Worm (Caenorhabditis elegans) whole organism, young adult: ENCODE data around the gene col-69.

Experiments used
- B0336.3 ChIP-seq: fragments of 200-800 bp; sonication (Bioruptor generic); IDR thresholded peaks from 2 replicates; pipeline ENCODE4 v1.3.6; 2022; ENCODE audit warnings: missing genetic modification characterization, missing compliant biosample characterization
- C06A6.2 ChIP-seq: fragments of 200-800 bp; sonication (Bioruptor generic); conservative IDR thresholded peaks from 2 replicates; pipeline ENCODE4 v1.3.6; 2022; ENCODE audit warnings: missing genetic modification characterization, missing compliant biosample characterization
- F22D6.2 ChIP-seq: sonication (generic microtip); optimal IDR thresholded peaks from 2 replicates; lab custom pipeline; 2016; ENCODE audit warnings: mild to moderate bottlenecking, missing genetic modification characterization, missing compliant biosample characterization
- F23B12.7 ChIP-seq: sonication (generic microtip); optimal IDR thresholded peaks from 2 replicates; lab custom pipeline; 2017; ENCODE audit warnings: missing genetic modification characterization, mild to moderate bottlenecking, missing compliant biosample characterization, antibody characterized with exemption, moderate library complexity; ENCODE audit not compliant: insufficient read depth
- F39B2.1 ChIP-seq: fragments of 200-800 bp; sonication (Bioruptor generic); IDR thresholded peaks from 2 replicates; pipeline ENCODE4 v1.3.6; 2022; ENCODE audit warnings: missing genetic modification reagents, missing genetic modification characterization, missing compliant biosample characterization
- F52B5.7 ChIP-seq: sonication (generic microtip); optimal IDR thresholded peaks from 2 replicates; lab custom pipeline; 2016; ENCODE audit warnings: mild to moderate bottlenecking, missing genetic modification characterization, missing compliant biosample characterization
- F55B11.4 ChIP-seq: sonication (generic microtip); optimal IDR thresholded peaks from 2 replicates; lab custom pipeline; 2016; ENCODE audit warnings: missing compliant biosample characterization, missing genetic modification characterization, borderline replicate concordance; ENCODE audit not compliant: insufficient read depth
- F57A8.1 ChIP-seq: fragments of 200-800 bp; sonication (Bioruptor generic); optimal IDR thresholded peaks from 2 replicates; lab custom pipeline; 2018; ENCODE audit warnings: mild to moderate bottlenecking, missing genetic modification characterization, moderate library complexity, missing compliant biosample characterization
- T07F8.4 ChIP-seq: sonication (generic microtip); optimal IDR thresholded peaks from 2 replicates; lab custom pipeline; 2016; ENCODE audit warnings: mild to moderate bottlenecking, missing genetic modification characterization, moderate library complexity, missing compliant biosample characterization
- T26A5.8 ChIP-seq: sonication (generic microtip); optimal IDR thresholded peaks from 2 replicates; lab custom pipeline; 2016; ENCODE audit warnings: missing genetic modification characterization, missing compliant biosample characterization
- Y53F4B.3 ChIP-seq: fragments of 200-800 bp; sonication (Bioruptor generic); IDR thresholded peaks from 2 replicates; pipeline ENCODE4 v1.3.6; 2022; ENCODE audit warnings: missing genetic modification reagents, missing genetic modification characterization, missing compliant biosample characterization
- Y67H2A.10 ChIP-seq: fragments of 200-800 bp; sonication (Bioruptor generic); conservative IDR thresholded peaks from 2 replicates; pipeline ENCODE4 v1.3.6; 2022; ENCODE audit warnings: missing genetic modification reagents, missing genetic modification characterization, missing compliant biosample characterization
- akir-1 ChIP-seq: fragments of 200-800 bp; sonication (Bioruptor generic); optimal IDR thresholded peaks from 2 replicates; lab custom pipeline; 2018; ENCODE audit warnings: mild to moderate bottlenecking, missing genetic modification characterization, moderate library complexity, missing compliant biosample characterization
- aptf-2 ChIP-seq: fragments of 200-800 bp; sonication (Bioruptor generic); conservative IDR thresholded peaks from 2 replicates; pipeline ENCODE4 v1.3.6; 2022; ENCODE audit warnings: missing genetic modification reagents, missing genetic modification characterization, missing compliant biosample characterization
- aptf-3 ChIP-seq: fragments of 200-800 bp; sonication (Bioruptor generic); IDR thresholded peaks from 2 replicates; pipeline ENCODE4 v1.3.6; 2022; ENCODE audit warnings: missing genetic modification characterization, missing compliant biosample characterization
- attf-3 ChIP-seq: fragments of 200-800 bp; sonication (Bioruptor generic); conservative IDR thresholded peaks from 2 replicates; pipeline ENCODE4 v1.3.6; 2022; ENCODE audit warnings: missing genetic modification reagents, missing genetic modification characterization, missing compliant biosample characterization
- attf-5 ChIP-seq: fragments of 200-800 bp; sonication (Bioruptor generic); optimal IDR thresholded peaks from 2 replicates; lab custom pipeline; 2018; ENCODE audit warnings: mild to moderate bottlenecking, missing genetic modification characterization, missing compliant biosample characterization
- bed-2 ChIP-seq: fragments of 200-800 bp; sonication (Bioruptor generic); IDR thresholded peaks from 2 replicates; pipeline ENCODE4 v1.3.6; 2022; ENCODE audit warnings: missing genetic modification reagents, missing genetic modification characterization, missing compliant biosample characterization
- cebp-1 ChIP-seq, 2 experiments: fragments of 200-800 bp in 1 of 2; sonication (Bioruptor generic) in 1 of 2; sonication (generic microtip) in 1 of 2; IDR thresholded peaks in 1 of 2; optimal IDR thresholded peaks in 1 of 2; 2 replicates each; pipeline versions ENCODE4 v1.3.6 to Lab custom; 2017 to 2022; ENCODE audit warnings: missing compliant biosample characterization in 2 of 2, missing genetic modification characterization in 2 of 2, mild to moderate bottlenecking in 1 of 2, missing genetic modification reagents in 1 of 2, moderate library complexity in 1 of 2
- ceh-100 ChIP-seq: fragments of 200-800 bp; sonication (Bioruptor generic); IDR thresholded peaks from 2 replicates; pipeline ENCODE4 v1.3.6; 2022; ENCODE audit warnings: missing genetic modification reagents, missing genetic modification characterization, missing compliant biosample characterization
- ceh-40 ChIP-seq: fragments of 200-800 bp; sonication (Bioruptor generic); IDR thresholded peaks from 2 replicates; pipeline ENCODE4 v1.3.6; 2022; ENCODE audit warnings: missing genetic modification characterization, missing compliant biosample characterization
- ceh-79 ChIP-seq: sonication (generic microtip); optimal IDR thresholded peaks from 2 replicates; lab custom pipeline; 2017; ENCODE audit warnings: mild to moderate bottlenecking, missing genetic modification characterization, missing compliant biosample characterization
- ceh-91 ChIP-seq: fragments of 200-800 bp; sonication (Bioruptor generic); IDR thresholded peaks from 2 replicates; pipeline ENCODE4 v1.3.6; 2022; ENCODE audit warnings: missing genetic modification reagents, missing genetic modification characterization, missing compliant biosample characterization
- chd-7 ChIP-seq: sonication (generic microtip); optimal IDR thresholded peaks from 2 replicates; lab custom pipeline; 2016; ENCODE audit warnings: mild to moderate bottlenecking, missing genetic modification characterization, moderate library complexity, missing compliant biosample characterization
- egl-18 ChIP-seq: fragments of 200-800 bp; sonication (Bioruptor generic); IDR thresholded peaks from 2 replicates; pipeline ENCODE4 v1.3.6; 2022; ENCODE audit warnings: missing genetic modification reagents, missing genetic modification characterization, missing compliant biosample characterization
- ekl-4 ChIP-seq: fragments of 200-800 bp; sonication (Bioruptor generic); IDR thresholded peaks from 2 replicates; pipeline ENCODE4 v1.3.6; 2022; ENCODE audit warnings: missing genetic modification reagents, missing genetic modification characterization, missing compliant biosample characterization
- gei-17 ChIP-seq: fragments of 200-800 bp; sonication (Bioruptor generic); optimal IDR thresholded peaks from 2 replicates; lab custom pipeline; 2018; ENCODE audit warnings: mild to moderate bottlenecking, missing genetic modification characterization, missing compliant biosample characterization
- him-1 ChIP-seq: sonication (generic microtip); optimal IDR thresholded peaks from 2 replicates; lab custom pipeline; 2016; ENCODE audit warnings: missing genotype, missing genetic modification reagents, missing genetic modification characterization, missing compliant biosample characterization
- lag-1 ChIP-seq: fragments of 200-800 bp; sonication (Bioruptor generic); IDR thresholded peaks from 2 replicates; pipeline ENCODE4 v1.3.6; 2022; ENCODE audit warnings: missing genetic modification reagents, missing genetic modification characterization, missing compliant biosample characterization
- let-607 ChIP-seq, 2 experiments: fragments of 200-800 bp in 1 of 2; sonication (Bioruptor generic) in 1 of 2; sonication (generic microtip) in 1 of 2; optimal IDR thresholded peaks; 2 replicates each; lab custom pipeline; 2016 to 2018; ENCODE audit warnings: mild to moderate bottlenecking in 2 of 2, missing compliant biosample characterization in 2 of 2, missing genetic modification characterization in 2 of 2, moderate library complexity in 2 of 2, missing genotype in 1 of 2
- lin-54 ChIP-seq: fragments of 200-800 bp; sonication (Bioruptor generic); optimal IDR thresholded peaks from 2 replicates; lab custom pipeline; 2018; ENCODE audit warnings: mild to moderate bottlenecking, missing genetic modification characterization, missing compliant biosample characterization
- madf-10 ChIP-seq: sonication (generic microtip); optimal IDR thresholded peaks from 2 replicates; lab custom pipeline; 2016; ENCODE audit warnings: mild to moderate bottlenecking, missing genetic modification characterization, missing compliant biosample characterization
- madf-6 ChIP-seq: fragments of 200-800 bp; sonication (Bioruptor generic); IDR thresholded peaks from 2 replicates; pipeline ENCODE4 v1.3.6; 2022; ENCODE audit warnings: missing genetic modification reagents, missing genetic modification characterization, missing compliant biosample characterization
- madf-8 ChIP-seq: fragments of 200-800 bp; sonication (Bioruptor generic); conservative IDR thresholded peaks from 2 replicates; pipeline ENCODE4 v1.3.6; 2022; ENCODE audit warnings: missing genetic modification reagents, missing genetic modification characterization, missing compliant biosample characterization
- mcd-1 ChIP-seq: fragments of 200-800 bp; sonication (Bioruptor generic); IDR thresholded peaks from 2 replicates; pipeline ENCODE4 v1.3.6; 2022; ENCODE audit warnings: missing genetic modification reagents, missing genetic modification characterization, missing compliant biosample characterization
- nfyb-1 ChIP-seq: fragments of 200-800 bp; sonication (Bioruptor generic); IDR thresholded peaks from 2 replicates; pipeline ENCODE4 v1.3.6; 2022; ENCODE audit warnings: missing genetic modification reagents, missing genetic modification characterization, missing compliant biosample characterization
- pbrm-1 ChIP-seq: fragments of 200-800 bp; sonication (Bioruptor generic); IDR thresholded peaks from 2 replicates; pipeline ENCODE4 v1.3.6; 2022; ENCODE audit warnings: missing genetic modification reagents, missing genetic modification characterization, missing compliant biosample characterization
- pha-4 ChIP-seq: fragments of 150-350 bp; sonication (generic microtip); optimal IDR thresholded peaks from 2 replicates; lab custom pipeline; 2014; ENCODE audit warnings: missing biosample characterization, missing genetic modification reagents, missing genetic modification characterization
- rpc-1 ChIP-seq, 2 experiments: fragments of 150-350 bp in 1 of 2; sonication (generic microtip) in 1 of 2; optimal IDR thresholded peaks; 2 replicates each; lab custom pipeline; 2014 to 2018; ENCODE audit warnings: missing biosample characterization in 1 of 2, missing genetic modification characterization in 1 of 2, missing genetic modification reagents in 1 of 2, missing genotype in 1 of 2
- somi-1 ChIP-seq: fragments of 200-800 bp; sonication (Bioruptor generic); optimal IDR thresholded peaks from 2 replicates; lab custom pipeline; 2018; ENCODE audit warnings: mild to moderate bottlenecking, missing genetic modification characterization, missing compliant biosample characterization
- sptf-2 ChIP-seq: fragments of 200-800 bp; sonication (Bioruptor generic); optimal IDR thresholded peaks from 2 replicates; lab custom pipeline; 2018; ENCODE audit warnings: mild to moderate bottlenecking, missing genetic modification characterization, missing compliant biosample characterization
- tlf-1 ChIP-seq: fragments of 200-800 bp; sonication (Bioruptor generic); optimal IDR thresholded peaks from 2 replicates; lab custom pipeline; 2018; ENCODE audit warnings: mild to moderate bottlenecking, missing genetic modification characterization, missing compliant biosample characterization
- ztf-22 ChIP-seq: fragments of 200-800 bp; sonication (Bioruptor generic); optimal IDR thresholded peaks from 2 replicates; lab custom pipeline; 2018; ENCODE audit warnings: mild to moderate bottlenecking, missing genetic modification characterization, moderate library complexity, missing compliant biosample characterization
- ztf-25 ChIP-seq: fragments of 200-800 bp; sonication (Bioruptor generic); IDR thresholded peaks from 2 replicates; pipeline ENCODE4 v1.3.6; 2022; ENCODE audit warnings: missing genetic modification reagents, missing genetic modification characterization, missing compliant biosample characterization
- ztf-3 ChIP-seq: fragments of 200-800 bp; sonication (Bioruptor generic); optimal IDR thresholded peaks from 2 replicates; lab custom pipeline; 2018; ENCODE audit warnings: mild to moderate bottlenecking, missing genetic modification characterization, missing compliant biosample characterization

The col-69 gene

DNA sequence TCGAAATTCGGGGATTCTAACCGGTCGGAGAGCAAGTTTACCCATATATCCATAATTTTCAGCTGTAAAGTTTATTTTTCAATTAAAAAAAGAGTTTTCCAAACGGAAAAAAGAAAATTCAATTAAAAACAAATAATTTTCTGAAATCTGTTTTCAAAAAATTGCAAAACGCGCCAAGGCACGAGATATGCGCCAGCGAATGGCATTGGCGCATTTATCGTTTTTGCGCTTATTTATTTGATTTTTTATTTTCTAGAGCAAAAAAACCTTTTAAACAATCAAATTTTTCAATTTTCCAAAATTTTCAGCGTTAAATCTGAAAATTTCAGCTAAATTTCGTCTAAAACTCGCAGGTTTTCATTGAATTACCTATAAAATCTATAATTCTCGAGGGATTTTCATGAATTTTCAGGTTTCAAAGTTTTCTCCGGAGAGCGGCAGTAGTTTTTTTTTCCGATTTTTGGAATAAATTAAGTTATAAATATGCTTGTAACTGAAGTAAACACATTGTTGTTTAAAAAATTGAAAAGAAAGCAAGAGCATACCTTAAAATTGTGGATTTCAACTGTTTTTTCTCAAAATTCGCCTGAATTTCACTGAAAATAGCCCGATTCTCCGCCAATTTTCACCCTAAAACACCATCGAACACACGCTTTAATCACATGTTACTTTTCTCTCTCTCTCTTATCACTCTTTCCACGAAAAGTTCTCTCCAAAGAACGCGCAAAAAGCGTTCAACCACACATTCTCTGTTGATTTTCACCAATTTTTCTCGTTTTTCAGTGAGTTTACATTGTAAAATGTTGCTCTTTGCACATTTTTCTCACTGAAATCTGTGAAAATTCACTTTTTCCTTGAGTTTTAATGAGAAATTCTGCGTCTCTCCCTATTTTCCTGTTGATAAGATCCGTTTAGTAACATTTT lies 19.7 kb downstream of the col-69 start, which contains the start of gene B0432.10 (continued):
- TF ChIP-seq ztf-3 (GFP tag; lab: Kevin White, UChicago) (no peak), attf-5 (GFP tag; lab: Kevin White, UChicago) (peak; percentile 52), ceh-100 (0 out of 2 replicates have a peak, but pooled peaks have one; percentile 14), F22D6.2 (tag; lab: Kevin White, UChicago) (no peak), F23B12.7 (tag; lab: Kevin White, UChicago) (peak; percentile 75), sptf-2 (no peak), F52B5.7 (tag; lab: Kevin White, UChicago) (no peak), nfyb-1 (GFP tag; lab: Robert Waterston, UW) (peak; percentile 69; the same call in 1 of the 2 replicates), ceh-91 (no peak), egl-18 (GFP tag; lab: Robert Waterston, UW) (no peak), Y53F4B.3 (GFP tag; lab: Robert Waterston, UW) (no peak), ztf-22 (GFP tag; lab: Kevin White, UChicago) (no peak), let-607 (tag; optimal IDR thresholded peaks at IDR 0.05; lab: Kevin White, UChicago) (peak in 1 of 2 experiments; percentile 27), gei-17 (GFP tag; lab: Kevin White, UChicago) (no peak), madf-6 (GFP tag; lab: Robert Waterston, UW) (peak; percentile 41; the same call in 1 of the 2 replicates), Y67H2A.10 (no peak), akir-1 (GFP tag; lab: Kevin White, UChicago) (no peak), F39B2.1 (GFP tag; lab: Robert Waterston, UW) (no peak), somi-1 (GFP tag; lab: Kevin White, UChicago) (no peak), mcd-1 (GFP tag; lab: Robert Waterston, UW) (peak; percentile 81), madf-8 (GFP tag; lab: Robert Waterston, UW) (no peak), bed-2 (GFP tag; lab: Robert Waterston, UW) (no peak), ceh-79 (no peak), tlf-1 (GFP tag; lab: Kevin White, UChicago) (peak; percentile 7), lin-54 (GFP tag; lab: Kevin White, UChicago) (peak; percentile 93), attf-3 (GFP tag; lab: Robert Waterston, UW) (0 out of 2 replicates have a peak, but pooled peaks have one; percentile 20), aptf-2 (no peak), him-1 (tag; lab: Kevin White, UChicago) (no peak), F55B11.4 (tag; lab: Kevin White, UChicago) (no peak), T07F8.4 (tag; lab: Kevin White, UChicago) (no peak), cebp-1 (GFP tag; IDR thresholded peaks at IDR 0.05; lab: Robert Waterston, UW) (no peak), cebp-1 (tag; optimal IDR thresholded peaks at IDR 0.05; lab: Kevin White, UChicago) (peak; percentile 65), pbrm-1 (GFP tag; lab: Robert Waterston, UW) (peak; percentile 46; the same call in 1 of the 2 replicates), madf-10 (tag; lab: Kevin White, UChicago) (no peak), ekl-4 (GFP tag; lab: Robert Waterston, UW) (peak; percentile 33; the same call in 1 of the 2 replicates), ztf-25 (GFP tag; lab: Robert Waterston, UW) (no peak), rpc-1 (optimal IDR thresholded peaks at IDR 0.05; lab: Kevin White, UChicago) (no peak), rpc-1 (tag; optimal IDR thresholded peaks at IDR 0.05; lab: Kevin White, UChicago) (no peak), lag-1 (GFP tag; lab: Robert Waterston, UW) (no peak), C06A6.2 (GFP tag; lab: Robert Waterston, UW) (0 out of 2 replicates have a peak, but pooled peaks have one; percentile 32), T26A5.8 (tag; lab: Kevin White, UChicago) (no peak), B0336.3 (GFP tag; lab: Robert Waterston, UW) (peak; percentile 56; the same call in 1 of the 2 replicates), aptf-3 (GFP tag; lab: Robert Waterston, UW) (no peak), ceh-40 (GFP tag; lab: Robert Waterston, UW) (no peak), F57A8.1 (GFP tag; lab: Kevin White, UChicago) (no peak), chd-7 (no peak), pha-4 (tag; lab: Kevin White, UChicago) (no peak)
